Fruit fly (Drosophila melanogaster) ovary, adult (tissue): ENCODE measurements around the gene CG6688.

ENCODE experiments used
- CG17801 ChIP-seq: fragments of 200-800 bp; optimal IDR thresholded peaks from 2 replicates; lab custom pipeline; 2019; ENCODE audit warnings: missing biosample characterization, mild to moderate bottlenecking, missing genetic modification characterization, moderate library complexity; ENCODE audit not compliant: partially characterized antibody

CG6688 gene

dm6 chr3R:23012017-23012416, at the start of gene CG6688:
CG6688 (plus strand) TSS chr3R:23012412.
- no peak for TF ChIP-seq CG17801 (GFP tag; lab: Kevin White, UChicago)

DNA sequence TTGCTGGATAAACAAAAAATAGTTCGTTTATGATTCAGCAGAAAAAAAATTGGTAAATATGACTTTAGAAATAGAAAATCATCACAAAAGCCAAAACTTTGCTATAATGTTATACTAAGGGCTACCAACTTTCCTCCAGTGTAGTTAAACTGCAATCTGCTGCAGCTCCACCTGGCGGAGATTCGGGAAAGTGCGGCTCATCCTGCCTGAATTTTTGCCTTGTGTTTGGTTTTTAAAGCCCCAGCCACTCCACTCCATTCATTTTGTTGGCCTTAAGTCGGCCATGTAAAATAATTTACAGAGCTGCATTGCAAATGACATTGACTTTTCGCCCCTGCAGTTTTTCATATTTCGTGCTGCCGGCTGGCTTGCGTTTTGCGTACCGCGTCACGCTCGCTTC, 47.0 kb upstream of the CG6688 start:
- TF ChIP-seq CG17801 (GFP tag; lab: Kevin White, UChicago) = no peak

DNA sequence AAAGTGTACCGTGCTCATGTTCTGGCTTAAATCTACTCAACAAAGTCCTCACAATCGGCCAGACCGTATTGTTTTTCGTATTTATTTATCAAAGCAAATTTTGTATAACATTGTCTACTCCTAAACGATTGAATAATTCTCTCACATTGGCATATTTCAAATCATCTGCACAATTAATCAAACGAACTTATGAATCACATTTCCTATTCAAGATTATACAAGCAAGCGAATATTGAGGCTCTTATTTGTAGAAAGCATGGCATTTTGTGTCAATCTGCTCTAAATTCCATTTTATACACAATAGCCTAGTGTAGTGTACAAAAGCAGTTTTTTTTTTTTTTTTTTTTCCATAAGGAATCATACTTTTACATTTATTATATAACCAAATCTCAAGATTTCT, 46.2 kb upstream of the CG6688 start, which contains the start of gene Tpl94D:
TSS of gene Tpl94D (plus strand) at position 301 of the 400 bp plus-strand sequence.
- no peak for TF ChIP-seq CG17801 (GFP tag; lab: Kevin White, UChicago)

DNA sequence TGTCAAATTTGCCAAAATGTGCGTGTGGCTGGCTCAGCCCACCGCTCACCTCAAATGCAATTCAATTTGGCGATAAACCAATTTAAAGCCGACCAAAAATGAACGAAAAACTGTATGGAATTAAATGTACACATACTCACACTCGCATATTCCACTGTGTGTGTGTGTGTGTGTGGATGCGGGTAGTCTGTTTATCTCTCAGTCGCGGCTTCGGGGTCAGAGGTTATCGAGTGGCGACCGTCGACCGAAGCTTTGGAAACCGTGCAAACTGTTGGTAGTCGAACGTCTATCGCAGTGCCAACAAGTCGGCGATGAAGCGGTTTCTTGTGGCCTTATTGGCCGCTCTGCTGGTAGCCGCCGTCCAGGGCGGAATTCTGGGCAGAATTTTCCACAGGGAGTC, 35.2 kb upstream of the CG6688 start, which contains the start of gene Gbp3:
TSS of gene Gbp3 (plus strand) at position 274 of the 400 bp plus-strand sequence.
- TF ChIP-seq CG17801 (GFP tag; lab: Kevin White, UChicago) = no peak

dm6 chr3R:22986981-22987380, 25.2 kb upstream of the CG6688 start, which contains the start of gene Or94a:
Or94a (plus strand) TSS chr3R:22987281.
- TF ChIP-seq CG17801 (GFP tag; lab: Kevin White, UChicago) = no peak

DNA sequence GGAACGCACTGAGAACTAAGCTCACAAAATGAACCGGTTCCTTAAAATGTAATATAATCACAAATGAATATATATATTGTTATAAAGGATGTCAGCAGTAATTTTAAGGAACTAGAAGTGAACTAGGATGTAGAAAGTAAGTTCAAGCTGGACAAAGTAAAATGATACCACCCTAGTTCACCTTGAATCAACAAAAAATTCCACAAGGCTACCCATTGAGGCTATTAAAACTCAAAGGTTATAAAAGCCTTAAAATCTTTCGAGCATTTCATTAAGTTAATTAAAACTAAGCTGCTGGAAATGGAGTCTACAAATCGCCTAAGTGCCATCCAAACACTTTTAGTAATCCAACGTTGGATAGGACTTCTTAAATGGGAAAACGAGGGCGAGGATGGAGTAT, 23.2 kb upstream of the CG6688 start, which contains the start of gene Or94b:
TSS of gene Or94b (plus strand) at position 301 of the 400 bp plus-strand sequence.
- TF ChIP-seq CG17801 (GFP tag; lab: Kevin White, UChicago) = no peak

DNA sequence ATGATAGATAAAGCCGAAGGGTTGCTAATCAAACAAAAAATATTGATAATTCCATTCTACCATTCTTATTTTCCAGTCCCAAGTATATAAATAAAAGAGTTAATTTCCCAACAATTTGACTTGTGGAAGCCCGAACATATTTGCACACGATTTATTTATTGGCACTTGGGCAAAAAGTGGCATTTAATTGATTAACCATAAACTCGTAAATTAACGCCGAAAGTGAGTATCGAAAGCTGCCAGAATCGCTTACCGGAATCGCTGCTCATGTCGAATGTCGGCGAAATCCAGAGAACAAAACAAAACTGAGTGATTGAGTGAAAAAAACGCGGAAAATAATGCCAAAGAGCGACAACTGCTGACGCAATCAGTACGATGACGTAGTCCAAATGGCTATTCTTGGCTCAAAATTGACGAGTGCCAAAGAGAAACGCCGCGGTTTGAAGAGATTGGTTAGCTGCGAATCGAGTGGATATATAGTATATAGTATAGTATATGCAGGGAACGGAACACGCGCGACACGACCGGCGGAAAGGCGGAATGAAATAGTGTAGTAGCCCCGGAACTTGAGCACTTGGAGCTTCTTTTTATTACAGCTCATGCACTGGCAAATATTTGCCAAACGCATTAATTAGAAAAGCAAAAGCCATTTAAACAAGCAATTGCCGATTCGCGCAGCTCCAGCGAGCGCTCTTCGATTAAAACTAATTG, 14.1 kb upstream of the CG6688 start, which contains the start of gene Nha2:
TSS of gene Nha2 (minus strand) at position 617 of the 711 bp plus-strand sequence.
- no peak for TF ChIP-seq CG17801 (GFP tag; lab: Kevin White, UChicago)

- no peak for TF ChIP-seq CG17801 (GFP tag; lab: Kevin White, UChicago)
These were observed 13.5 kb upstream of the CG6688 start for dm6 chr3R:22998623-22999179.

DNA sequence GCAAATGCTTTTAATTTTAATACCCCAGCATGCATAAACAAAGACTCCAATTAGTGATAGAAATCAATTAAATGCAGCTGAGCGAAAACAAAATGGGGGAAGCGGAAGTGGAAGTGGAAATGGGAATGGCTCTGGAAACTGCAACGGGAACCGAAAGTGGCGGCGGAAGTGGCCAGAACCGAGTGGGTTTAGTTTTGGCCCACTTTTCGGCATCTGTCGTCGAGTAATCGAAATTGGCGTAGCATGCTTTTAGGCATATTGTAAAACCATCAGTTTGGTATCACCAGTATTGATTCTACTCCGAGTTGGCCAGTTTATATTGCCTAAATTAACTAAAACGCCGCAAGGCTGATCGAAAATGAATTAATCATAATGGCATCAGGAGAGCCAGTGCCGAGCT, 8.1 kb upstream of the CG6688 start:
- TF ChIP-seq CG17801 (GFP tag; lab: Kevin White, UChicago) = no peak

- TF ChIP-seq CG17801 (GFP tag; lab: Kevin White, UChicago) = no peak
These were observed 2.6 kb upstream of the CG6688 start for dm6 chr3R:23009480-23010115.

DNA sequence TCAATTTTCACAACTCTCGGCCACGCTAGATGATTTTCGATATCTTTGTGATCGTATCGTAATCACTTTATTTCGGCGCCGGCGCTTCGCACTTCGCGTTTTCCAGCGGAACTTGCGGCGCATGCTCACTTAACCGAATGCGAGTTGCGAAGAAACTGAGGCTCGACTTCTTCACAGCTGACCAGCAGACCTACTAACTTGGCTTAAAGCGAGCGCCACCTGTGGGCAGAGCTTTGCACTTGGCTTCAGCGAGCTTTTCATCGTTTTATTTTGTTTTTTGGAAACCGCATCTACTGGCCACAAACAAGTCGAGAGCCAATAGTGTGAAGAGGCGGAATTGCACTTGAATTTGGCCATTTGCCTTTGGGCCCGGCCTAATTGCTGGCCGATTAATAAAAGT, 1.8 kb upstream of the CG6688 start, which contains the start of gene CG34375:
TSS of gene CG34375 (minus strand) at position 157 of the 400 bp plus-strand sequence.
- TF ChIP-seq CG17801 (GFP tag; lab: Kevin White, UChicago) = no peak

dm6 chr3R:23013482-23013881, 1.3 kb downstream of the CG6688 start:
- TF ChIP-seq CG17801 (GFP tag; lab: Kevin White, UChicago) = no peak

DNA sequence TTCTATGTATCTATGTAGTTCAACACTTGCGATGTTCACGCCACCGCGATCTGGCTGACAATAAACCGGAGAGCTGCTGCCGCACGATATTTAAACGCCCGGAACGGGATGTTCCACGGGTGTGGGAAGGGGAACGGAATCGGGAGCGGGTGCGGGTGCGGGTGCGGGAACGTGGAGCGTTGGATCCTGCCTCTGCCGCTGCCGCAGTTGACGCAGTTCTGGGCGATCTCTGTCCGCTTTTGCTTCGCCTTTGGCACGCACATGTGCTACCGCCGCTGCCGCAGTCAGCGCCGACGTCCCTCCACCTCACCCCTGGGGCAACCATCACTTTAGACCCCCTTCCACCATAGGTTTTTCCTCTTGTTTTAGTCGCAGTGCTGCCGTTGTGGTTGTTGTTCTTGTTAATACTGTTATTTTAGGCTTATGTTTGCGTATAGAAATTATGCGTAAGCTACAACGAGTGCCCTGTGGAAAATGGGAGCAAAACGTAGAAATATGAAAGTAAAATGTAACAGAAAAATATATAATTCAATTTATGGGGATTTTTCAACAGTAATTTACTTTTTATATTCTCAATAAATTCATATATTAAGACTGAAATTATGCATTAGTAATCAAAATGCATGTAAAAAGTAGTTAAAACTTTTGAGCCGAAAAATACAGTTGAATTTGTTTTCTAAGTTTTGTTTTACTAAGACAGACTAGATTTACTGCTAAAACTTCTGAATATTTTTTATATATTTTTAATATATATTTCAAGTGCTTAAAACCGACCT, 14.6 kb downstream of the CG6688 start, which contains the start of gene lmd:
TSS of gene lmd (minus strand) at position 62 of the 776 bp plus-strand sequence.
- no peak for TF ChIP-seq CG17801 (GFP tag; lab: Kevin White, UChicago)

DNA sequence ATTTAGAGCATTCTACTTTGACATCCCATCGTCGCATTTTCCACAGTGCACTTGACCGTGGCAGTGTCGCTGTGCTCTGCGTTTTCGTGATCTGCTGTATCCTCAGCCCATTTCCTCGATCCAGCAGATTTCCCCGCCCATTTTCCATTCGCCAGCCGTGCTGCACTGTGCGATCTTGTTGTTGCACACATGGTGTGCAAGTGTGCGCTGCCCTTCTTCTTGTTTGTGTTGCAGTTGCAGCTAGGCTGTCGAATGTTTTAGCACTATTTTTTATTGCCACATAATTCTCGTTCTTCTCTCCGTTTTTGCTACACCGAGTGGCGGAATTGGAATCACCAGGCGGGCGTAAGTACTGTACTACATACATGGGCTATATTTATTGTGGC, 15.2 kb downstream of the CG6688 start:
- no peak for TF ChIP-seq CG17801 (GFP tag; lab: Kevin White, UChicago)
